Worm (Caenorhabditis elegans) whole organism, L1 larva: ENCODE data around the gene F52B10.3.

Experiments
- C34B4.2 ChIP-seq: sonication (generic microtip); optimal IDR thresholded peaks from 2 replicates; lab custom pipeline; 2017; ENCODE audit warnings: mild to moderate bottlenecking, missing genetic modification characterization, missing compliant biosample characterization
- F16B12.6 ChIP-seq: fragments of 150-350 bp; optimal IDR thresholded peaks from 2 replicates; lab custom pipeline; 2014; ENCODE audit warnings: missing biosample characterization, missing genetic modification characterization
- Y116A8C.19 ChIP-seq: sonication (generic microtip); optimal IDR thresholded peaks from 2 replicates; lab custom pipeline; 2016; ENCODE audit warnings: missing compliant biosample characterization, missing genetic modification characterization, borderline replicate concordance
- aha-1 ChIP-seq: fragments of 150-350 bp; optimal IDR thresholded peaks from 2 replicates; lab custom pipeline; 2014; ENCODE audit warnings: missing biosample characterization, missing genetic modification characterization
- ama-1 ChIP-seq: fragments of 150-350 bp; optimal IDR thresholded peaks from 2 replicates; lab custom pipeline; 2014
- blmp-1 ChIP-seq: fragments of 150-350 bp; optimal IDR thresholded peaks from 2 replicates; lab custom pipeline; 2014; ENCODE audit warnings: missing biosample characterization, missing genetic modification characterization
- ceh-8 ChIP-seq: fragments of 200-800 bp; sonication (Bioruptor generic); optimal IDR thresholded peaks from 2 replicates; lab custom pipeline; 2018; ENCODE audit warnings: mild to moderate bottlenecking, missing genetic modification characterization, moderate library complexity, missing compliant biosample characterization
- ceh-82 ChIP-seq, 3 experiments: fragments of 150-350 bp in 1 of 3; sonication (generic microtip) in 2 of 3; optimal IDR thresholded peaks; 2 replicates each; lab custom pipeline; 2014 to 2017; ENCODE audit warnings: missing biosample characterization in 3 of 3, missing genetic modification characterization in 3 of 3
- ceh-88 ChIP-seq: fragments of 200-800 bp; sonication (Bioruptor generic); IDR thresholded peaks from 2 replicates; pipeline ENCODE4 v1.3.6; 2022; ENCODE audit warnings: missing genetic modification characterization, missing compliant biosample characterization
- ceh-90 ChIP-seq: sonication (generic microtip); optimal IDR thresholded peaks from 2 replicates; lab custom pipeline; 2016; ENCODE audit warnings: missing genetic modification characterization, missing compliant biosample characterization
- dsc-1 ChIP-seq: sonication (generic microtip); optimal IDR thresholded peaks from 2 replicates; lab custom pipeline; 2016; ENCODE audit warnings: mild to moderate bottlenecking, missing genetic modification characterization, missing compliant biosample characterization
- efl-1 ChIP-seq, 4 experiments: fragments of 150-350 bp; optimal IDR thresholded peaks in 3 of 4; peaks in 1 of 4; 1 replicate in 1 of 4; 2 replicates in 3 of 4; lab custom pipeline; 2014; ENCODE audit warnings: missing biosample characterization in 2 of 4, missing genetic modification characterization in 2 of 4, missing genetic modification reagents in 2 of 4
- elt-2 ChIP-seq: sonication (generic microtip); optimal IDR thresholded peaks from 2 replicates; lab custom pipeline; 2016; ENCODE audit warnings: missing genetic modification characterization, mild to moderate bottlenecking, inconsistent platforms, missing compliant biosample characterization, missing genetic modification reagents
- elt-3 ChIP-seq, 6 experiments: fragments of 150-350 bp in 1 of 6; sonication (generic microtip); optimal IDR thresholded peaks; 2 replicates each; lab custom pipeline; 2017 to 2018; ENCODE audit warnings: missing biosample characterization in 6 of 6, missing genetic modification characterization in 6 of 6, inconsistent platforms in 1 of 6
- ets-5 ChIP-seq: fragments of 200-800 bp; sonication (Bioruptor generic); IDR thresholded peaks from 2 replicates; pipeline ENCODE4 v1.3.6; 2022; ENCODE audit warnings: missing genetic modification characterization, missing compliant biosample characterization
- fkh-10 ChIP-seq: sonication (generic microtip); optimal IDR thresholded peaks from 2 replicates; lab custom pipeline; 2017; ENCODE audit warnings: missing biosample characterization, missing genetic modification reagents, missing genetic modification characterization
- fkh-8 ChIP-seq: sonication (generic microtip); optimal IDR thresholded peaks from 2 replicates; lab custom pipeline; 2016; ENCODE audit warnings: mild to moderate bottlenecking, missing genetic modification characterization, missing compliant biosample characterization
- grh-1 ChIP-seq: fragments of 200-800 bp; sonication (Bioruptor generic); IDR thresholded peaks from 2 replicates; pipeline ENCODE4 v1.3.6; 2022; ENCODE audit warnings: missing genetic modification reagents, missing genetic modification characterization, missing compliant biosample characterization
- hlh-17 ChIP-seq: fragments of 200-800 bp; sonication (Bioruptor generic); optimal IDR thresholded peaks from 2 replicates; lab custom pipeline; 2018; ENCODE audit warnings: missing genetic modification characterization, mild to moderate bottlenecking, missing compliant biosample characterization, moderate library complexity, borderline replicate concordance
- hlh-4 ChIP-seq: sonication (generic microtip); optimal IDR thresholded peaks from 2 replicates; lab custom pipeline; 2016; ENCODE audit warnings: mild to moderate bottlenecking, missing genetic modification characterization, missing compliant biosample characterization
- hpl-2 ChIP-seq: fragments of 150-350 bp; optimal IDR thresholded peaks from 2 replicates; lab custom pipeline; 2014; ENCODE audit warnings: missing biosample characterization, missing genetic modification reagents, missing genetic modification characterization
- jun-1 ChIP-seq: fragments of 150-350 bp; optimal IDR thresholded peaks from 2 replicates; lab custom pipeline; 2014; ENCODE audit warnings: missing biosample characterization, missing genetic modification reagents, missing genetic modification characterization
- lin-14 ChIP-seq: fragments of 200-800 bp; sonication (Bioruptor generic); optimal IDR thresholded peaks from 2 replicates; lab custom pipeline; 2018; ENCODE audit warnings: mild to moderate bottlenecking, missing genetic modification characterization, moderate library complexity, missing compliant biosample characterization
- lin-15B ChIP-seq: fragments of 150-350 bp; sonication (generic microtip); optimal IDR thresholded peaks from 3 replicates; lab custom pipeline; 2014; ENCODE audit warnings: missing biosample characterization, missing genetic modification characterization
- lsy-2 ChIP-seq, 2 experiments: fragments of 150-350 bp; optimal IDR thresholded peaks; 2 replicates each; lab custom pipeline; 2014; ENCODE audit warnings: missing biosample characterization in 2 of 2, missing genetic modification characterization in 2 of 2
- mab-9 ChIP-seq: fragments of 200-800 bp; sonication (Bioruptor generic); IDR thresholded peaks from 2 replicates; pipeline ENCODE4 v1.3.6; 2022; ENCODE audit warnings: missing genetic modification reagents, missing genetic modification characterization, missing compliant biosample characterization
- mef-2 ChIP-seq: fragments of 150-350 bp; optimal IDR thresholded peaks from 2 replicates; lab custom pipeline; 2014; ENCODE audit warnings: missing biosample characterization, missing genetic modification characterization
- mep-1 ChIP-seq: fragments of 150-350 bp; optimal IDR thresholded peaks from 2 replicates; lab custom pipeline; 2014; ENCODE audit warnings: missing biosample characterization, missing genetic modification characterization
- nhr-12 ChIP-seq: sonication (generic microtip); optimal IDR thresholded peaks from 2 replicates; lab custom pipeline; 2017; ENCODE audit warnings: missing biosample characterization, missing genetic modification characterization
- nhr-19 ChIP-seq: fragments of 200-800 bp; sonication (Bioruptor generic); conservative IDR thresholded peaks from 2 replicates; pipeline ENCODE4 v1.3.6; 2022; ENCODE audit warnings: missing genetic modification characterization, missing compliant biosample characterization
- nhr-20 ChIP-seq: sonication (generic microtip); optimal IDR thresholded peaks from 2 replicates; lab custom pipeline; 2016; ENCODE audit warnings: mild to moderate bottlenecking, missing genetic modification characterization, missing compliant biosample characterization
- nhr-28 ChIP-seq: fragments of 150-350 bp; optimal IDR thresholded peaks from 2 replicates; lab custom pipeline; 2014; ENCODE audit warnings: missing biosample characterization, missing genetic modification characterization
- nhr-47 ChIP-seq: sonication (generic microtip); optimal IDR thresholded peaks from 2 replicates; lab custom pipeline; 2016; ENCODE audit warnings: mild to moderate bottlenecking, missing genetic modification characterization, moderate library complexity, missing compliant biosample characterization
- nhr-71 ChIP-seq: sonication (generic microtip); optimal IDR thresholded peaks from 2 replicates; lab custom pipeline; 2016; ENCODE audit warnings: mild to moderate bottlenecking, missing genetic modification characterization, moderate library complexity, missing compliant biosample characterization
- nhr-77 ChIP-seq: fragments of 150-350 bp; optimal IDR thresholded peaks from 2 replicates; lab custom pipeline; 2014; ENCODE audit warnings: missing biosample characterization, missing genetic modification characterization
- nhr-85 ChIP-seq: sonication (generic microtip); peaks from one replicate; lab custom pipeline; 2016; ENCODE audit warnings: missing genetic modification characterization, inconsistent platforms, missing compliant biosample characterization
- pax-3 ChIP-seq: fragments of 200-800 bp; sonication (Bioruptor generic); optimal IDR thresholded peaks from 2 replicates; lab custom pipeline; 2018; ENCODE audit warnings: mild to moderate bottlenecking, missing genetic modification characterization, moderate library complexity, missing compliant biosample characterization
- rnt-1 ChIP-seq: sonication (generic microtip); optimal IDR thresholded peaks from 2 replicates; lab custom pipeline; 2016; ENCODE audit warnings: mild to moderate bottlenecking, missing genetic modification characterization, moderate library complexity, missing compliant biosample characterization
- skn-1 ChIP-seq: fragments of 150-350 bp; optimal IDR thresholded peaks from 2 replicates; lab custom pipeline; 2014; ENCODE audit warnings: missing biosample characterization, missing genetic modification characterization
- snpc-4 ChIP-seq: fragments of 150-350 bp; optimal IDR thresholded peaks from 2 replicates; lab custom pipeline; 2014; ENCODE audit warnings: missing biosample characterization, missing genetic modification characterization
- snu-23 ChIP-seq: sonication (generic microtip); optimal IDR thresholded peaks from 2 replicates; lab custom pipeline; 2016; ENCODE audit warnings: missing genetic modification characterization, missing compliant biosample characterization
- sptf-1 ChIP-seq: fragments of 150-350 bp; optimal IDR thresholded peaks from 2 replicates; lab custom pipeline; 2014; ENCODE audit warnings: missing biosample characterization, missing genetic modification characterization
- tbx-2 ChIP-seq: sonication (generic microtip); optimal IDR thresholded peaks from 2 replicates; lab custom pipeline; 2016; ENCODE audit warnings: missing genetic modification characterization, missing compliant biosample characterization
- unc-130 ChIP-seq: fragments of 150-350 bp; optimal IDR thresholded peaks from 2 replicates; lab custom pipeline; 2017; ENCODE audit warnings: missing biosample characterization, missing genetic modification characterization, inconsistent platforms
- unc-62 ChIP-seq: fragments of 150-350 bp; optimal IDR thresholded peaks from 2 replicates; lab custom pipeline; 2014; ENCODE audit warnings: missing biosample characterization, missing genetic modification reagents, missing genetic modification characterization
- unc-86 ChIP-seq: sonication (generic microtip); optimal IDR thresholded peaks from 2 replicates; lab custom pipeline; 2016; ENCODE audit warnings: missing genetic modification characterization, missing compliant biosample characterization
- ztf-11 ChIP-seq, 2 experiments: sonication (generic microtip); optimal IDR thresholded peaks; 2 replicates each; lab custom pipeline; 2016 to 2017; ENCODE audit warnings: missing genetic modification characterization in 2 of 2, missing biosample characterization in 1 of 2, missing compliant biosample characterization in 1 of 2
- ztf-4 ChIP-seq: fragments of 150-350 bp; optimal IDR thresholded peaks from 2 replicates; lab custom pipeline; 2014; ENCODE audit warnings: missing biosample characterization, missing genetic modification characterization

Gene F52B10.3

DNA sequence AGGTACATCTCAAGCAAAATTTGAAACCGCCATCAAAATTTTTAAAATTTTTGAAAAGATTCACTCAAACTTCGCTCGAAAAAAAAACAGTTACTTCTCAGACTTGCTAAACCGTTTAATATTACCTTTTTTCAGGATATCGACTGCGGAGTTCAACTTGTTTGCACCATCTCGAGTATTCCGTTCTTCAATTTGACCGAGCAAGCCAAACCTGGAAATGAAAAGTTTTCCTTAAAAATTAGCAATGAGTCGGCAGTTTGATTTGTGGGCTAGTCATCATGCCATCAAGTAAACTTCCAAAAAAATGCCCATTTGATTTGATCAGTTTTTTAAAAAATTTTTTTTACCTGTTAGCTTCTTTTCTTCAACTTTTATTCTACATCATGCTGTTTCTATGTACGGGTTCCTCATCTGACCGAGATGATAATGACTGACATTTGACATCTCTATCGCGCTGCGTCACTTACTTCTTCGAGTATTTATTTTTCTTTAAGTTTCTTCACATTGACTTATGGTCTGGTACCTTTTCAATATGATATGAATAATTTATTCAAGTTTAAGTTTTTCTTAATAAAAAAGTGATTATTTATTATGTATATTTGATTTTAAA is 8.0 kb downstream of the F52B10.3 start:
- TF ChIP-seq mep-1 (tag; lab: Kevin White, UChicago) (peak; percentile 11), ama-1 (lab: Kevin White, UChicago) (peak; percentile 12), nhr-71 (tag; lab: Kevin White, UChicago) (peak; percentile 2), ztf-4 (tag; lab: Kevin White, UChicago) (peak; percentile 18), ceh-88 (GFP tag; lab: Robert Waterston, UW) (no peak), Y116A8C.19 (tag; lab: Kevin White, UChicago) (no peak), lsy-2 (tag; optimal IDR thresholded peaks at IDR 0.05; lab: Kevin White, UChicago) (peak in 1 of 2 experiments; percentile 1), mab-9 (GFP tag; lab: Robert Waterston, UW) (no peak), nhr-19 (GFP tag; lab: Robert Waterston, UW) (0 out of 2 replicates have a peak, but pooled peaks have one; percentile 5)

DNA sequence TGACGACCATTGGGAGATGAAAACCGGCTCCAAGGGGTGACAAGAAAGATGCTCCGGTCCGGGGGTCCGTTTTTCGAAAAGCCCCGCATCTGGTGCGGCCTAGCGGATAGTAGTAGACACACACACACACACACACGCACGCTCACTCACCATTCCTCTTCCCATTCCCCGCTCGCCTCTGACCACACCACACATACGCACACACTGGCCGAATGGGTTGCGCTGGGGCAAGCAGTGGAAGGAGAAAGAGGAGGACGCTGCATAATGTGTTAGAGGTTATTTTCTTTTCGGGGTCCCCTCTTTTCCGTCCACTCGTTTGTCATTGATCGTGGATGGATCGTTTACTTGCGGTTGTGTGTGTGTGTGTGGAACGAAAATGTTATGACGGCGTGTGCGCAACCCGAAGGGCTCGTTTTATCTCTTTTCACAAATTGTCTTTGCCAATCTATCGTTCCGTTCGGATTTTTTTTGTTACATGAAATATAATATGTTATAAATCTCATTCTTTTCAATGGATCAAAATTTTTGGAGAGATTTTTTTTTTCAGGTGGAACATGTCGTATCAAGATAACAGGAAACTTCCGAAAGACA is 12.7 kb downstream of the F52B10.3 start, which contains the start of gene vang-1:
TSS of gene vang-1 (plus strand) at position 541 of the 591 bp plus-strand sequence.
- TF ChIP-seq unc-86 (tag; lab: Kevin White, UChicago) (no peak), F16B12.6 (tag; lab: Kevin White, UChicago) (no peak), ztf-4 (tag; lab: Kevin White, UChicago) (no peak), hpl-2 (GFP tag; lab: Kevin White, UChicago) (no peak), jun-1 (tag; lab: Kevin White, UChicago) (no peak), ceh-88 (GFP tag; lab: Robert Waterston, UW) (no peak), nhr-85 (peak; percentile 52), elt-2 (tag; lab: Kevin White, UChicago) (no peak), mef-2 (tag; lab: Kevin White, UChicago) (no peak), ceh-8 (GFP tag; lab: Kevin White, UChicago) (no peak), aha-1 (no peak), hlh-17 (GFP tag; lab: Kevin White, UChicago) (no peak), nhr-28 (no peak), mab-9 (GFP tag; lab: Robert Waterston, UW) (0 out of 2 replicates have a peak, but pooled peaks have one; percentile 27), ets-5 (GFP tag; lab: Robert Waterston, UW) (no peak), ztf-11 (tag; optimal IDR thresholded peaks at IDR 0.05; lab: Kevin White, UChicago) (peak in 1 of 2 experiments; percentile 36), fkh-8 (tag; lab: Kevin White, UChicago) (no peak), fkh-10 (no peak), nhr-20 (tag; lab: Kevin White, UChicago) (no peak), elt-3 (tag; optimal IDR thresholded peaks at IDR 0.05; lab: Kevin White, UChicago) (no peak), nhr-47 (peak; percentile 23), nhr-12 (no peak), ceh-82 (tag; optimal IDR thresholded peaks at IDR 0.05; lab: Kevin White, UChicago) (peak in 1 of 3 experiments; percentile 41), lin-15B (no peak), ceh-90 (tag; lab: Kevin White, UChicago) (no peak), lin-14 (peak; percentile 77), snu-23 (peak; percentile 44), tbx-2 (tag; lab: Kevin White, UChicago) (peak; percentile 2), sptf-1 (no peak), nhr-77 (tag; lab: Kevin White, UChicago) (no peak), snpc-4 (tag; lab: Kevin White, UChicago) (no peak), efl-1 (optimal IDR thresholded peaks at IDR 0.05; lab: Kevin White, UChicago) (no peak), efl-1 (GFP tag; optimal IDR thresholded peaks at IDR 0.05 in 1 of 2; lab: Kevin White, UChicago) (peak in 1 of 2 experiments; percentile 81), rnt-1 (tag; lab: Kevin White, UChicago) (no peak), dsc-1 (tag; lab: Kevin White, UChicago) (peak; percentile 16), pax-3 (tag; lab: Kevin White, UChicago) (no peak), blmp-1 (tag; lab: Kevin White, UChicago) (peak; percentile 3), skn-1 (tag; lab: Kevin White, UChicago) (peak; percentile 1), unc-62 (GFP tag; lab: Kevin White, UChicago) (no peak), grh-1 (GFP tag; lab: Robert Waterston, UW) (no peak), unc-130 (no peak), C34B4.2 (no peak), hlh-4 (tag; lab: Kevin White, UChicago) (no peak), mep-1 (tag; lab: Kevin White, UChicago) (peak; percentile 20)
